Fruit fly (Drosophila melanogaster) whole organism: ENCODE data around the gene CG7322.

Experiments
- CG8478 ChIP-seq: fragments of >200 bp; optimal IDR thresholded peaks from 2 replicates; lab custom pipeline; 2018; ENCODE audit warnings: inconsistent platforms
- EcR ChIP-seq, 2 experiments: fragments of >200 bp; optimal IDR thresholded peaks; 2 replicates each; lab custom pipeline; 2017; ENCODE audit warnings: missing biosample characterization in 2 of 2, missing genetic modification characterization in 2 of 2, missing genetic modification reagents in 2 of 2
- pan ChIP-seq: fragments of >200 bp; optimal IDR thresholded peaks from 2 replicates; lab custom pipeline; 2017
- psq ChIP-seq: fragments of >200 bp; optimal IDR thresholded peaks from 2 replicates; lab custom pipeline; 2017

- TF ChIP-seq CG8478 (lab: Kevin White, UChicago), result no peak
- TF ChIP-seq psq (lab: Kevin White, UChicago), result no peak
- TF ChIP-seq pan (lab: Kevin White, UChicago), result no peak
- no peak for TF ChIP-seq EcR (GFP tag; optimal IDR thresholded peaks at IDR 0.05; lab: Kevin White, UChicago)
Observed at dm6 chrX:18835003-18835402, 22.6 kb downstream of the CG7322 start.
